Worm (Caenorhabditis elegans) whole organism, L1 larva: Measurements from ENCODE around the gene srh-27.

Experiments used
- C04F5.9 ChIP-seq: sonication (generic microtip); optimal IDR thresholded peaks from 2 replicates; lab custom pipeline; 2016; ENCODE audit warnings: missing genetic modification characterization, missing compliant biosample characterization
- C34B4.2 ChIP-seq: sonication (generic microtip); optimal IDR thresholded peaks from 2 replicates; lab custom pipeline; 2017; ENCODE audit warnings: mild to moderate bottlenecking, missing genetic modification characterization, missing compliant biosample characterization
- F16B12.6 ChIP-seq: fragments of 150-350 bp; optimal IDR thresholded peaks from 2 replicates; lab custom pipeline; 2014; ENCODE audit warnings: missing biosample characterization, missing genetic modification characterization
- Y116A8C.19 ChIP-seq: sonication (generic microtip); optimal IDR thresholded peaks from 2 replicates; lab custom pipeline; 2016; ENCODE audit warnings: missing compliant biosample characterization, missing genetic modification characterization, borderline replicate concordance
- aly-2 ChIP-seq: fragments of 150-350 bp; optimal IDR thresholded peaks from 2 replicates; lab custom pipeline; 2014; ENCODE audit warnings: missing biosample characterization, missing genetic modification characterization
- ama-1 ChIP-seq: fragments of 150-350 bp; optimal IDR thresholded peaks from 2 replicates; lab custom pipeline; 2014
- blmp-1 ChIP-seq: fragments of 150-350 bp; optimal IDR thresholded peaks from 2 replicates; lab custom pipeline; 2014; ENCODE audit warnings: missing biosample characterization, missing genetic modification characterization
- ceh-88 ChIP-seq: fragments of 200-800 bp; sonication (Bioruptor generic); IDR thresholded peaks from 2 replicates; pipeline ENCODE4 v1.3.6; 2022; ENCODE audit warnings: missing genetic modification characterization, missing compliant biosample characterization
- ces-1 ChIP-seq: fragments of 150-350 bp; optimal IDR thresholded peaks from 2 replicates; lab custom pipeline; 2014; ENCODE audit warnings: missing biosample characterization, missing genetic modification reagents, missing genetic modification characterization
- efl-3 ChIP-seq: fragments of 200-800 bp; sonication (Bioruptor generic); optimal IDR thresholded peaks from 2 replicates; lab custom pipeline; 2018; ENCODE audit warnings: mild to moderate bottlenecking, missing genetic modification characterization, missing compliant biosample characterization
- egl-27 ChIP-seq, 2 experiments: fragments of 150-350 bp in 1 of 2; sonication (generic microtip); optimal IDR thresholded peaks; 3 replicates each; lab custom pipeline; 2017 to 2018; ENCODE audit warnings: missing biosample characterization in 2 of 2, missing genetic modification characterization in 2 of 2, missing genetic modification reagents in 2 of 2
- fkh-10 ChIP-seq: sonication (generic microtip); optimal IDR thresholded peaks from 2 replicates; lab custom pipeline; 2017; ENCODE audit warnings: missing biosample characterization, missing genetic modification reagents, missing genetic modification characterization
- fkh-4 ChIP-seq: sonication (generic microtip); optimal IDR thresholded peaks from 2 replicates; lab custom pipeline; 2016; ENCODE audit warnings: missing compliant biosample characterization, missing genetic modification characterization, borderline replicate concordance
- fkh-8 ChIP-seq: sonication (generic microtip); optimal IDR thresholded peaks from 2 replicates; lab custom pipeline; 2016; ENCODE audit warnings: mild to moderate bottlenecking, missing genetic modification characterization, missing compliant biosample characterization
- fos-1 ChIP-seq: fragments of 150-350 bp; optimal IDR thresholded peaks from 2 replicates; lab custom pipeline; 2014; ENCODE audit warnings: missing biosample characterization, missing genetic modification characterization
- grh-1 ChIP-seq: fragments of 200-800 bp; sonication (Bioruptor generic); IDR thresholded peaks from 2 replicates; pipeline ENCODE4 v1.3.6; 2022; ENCODE audit warnings: missing genetic modification reagents, missing genetic modification characterization, missing compliant biosample characterization
- irx-1 ChIP-seq: sonication (generic microtip); optimal IDR thresholded peaks from 2 replicates; lab custom pipeline; 2016; ENCODE audit warnings: missing genetic modification characterization, missing compliant biosample characterization
- jun-1 ChIP-seq: fragments of 150-350 bp; optimal IDR thresholded peaks from 2 replicates; lab custom pipeline; 2014; ENCODE audit warnings: missing biosample characterization, missing genetic modification reagents, missing genetic modification characterization
- lin-14 ChIP-seq: fragments of 200-800 bp; sonication (Bioruptor generic); optimal IDR thresholded peaks from 2 replicates; lab custom pipeline; 2018; ENCODE audit warnings: mild to moderate bottlenecking, missing genetic modification characterization, moderate library complexity, missing compliant biosample characterization
- lin-15B ChIP-seq: fragments of 150-350 bp; sonication (generic microtip); optimal IDR thresholded peaks from 3 replicates; lab custom pipeline; 2014; ENCODE audit warnings: missing biosample characterization, missing genetic modification characterization
- lin-35 ChIP-seq, 2 experiments: fragments of 150-350 bp; optimal IDR thresholded peaks; 2 replicates each; lab custom pipeline; 2014; ENCODE audit warnings: missing biosample characterization in 2 of 2, missing genetic modification characterization in 2 of 2, missing genetic modification reagents in 2 of 2
- lin-39 ChIP-seq: fragments of 150-350 bp; optimal IDR thresholded peaks from 2 replicates; lab custom pipeline; 2014; ENCODE audit warnings: missing biosample characterization, missing genetic modification reagents, missing genetic modification characterization
- lir-3 ChIP-seq: sonication (generic microtip); optimal IDR thresholded peaks from 2 replicates; lab custom pipeline; 2016; ENCODE audit warnings: mild to moderate bottlenecking, missing genetic modification characterization, moderate library complexity, missing compliant biosample characterization; ENCODE audit not compliant: poor library complexity
- lsy-2 ChIP-seq, 2 experiments: fragments of 150-350 bp; optimal IDR thresholded peaks; 2 replicates each; lab custom pipeline; 2014; ENCODE audit warnings: missing biosample characterization in 2 of 2, missing genetic modification characterization in 2 of 2
- mab-9 ChIP-seq: fragments of 200-800 bp; sonication (Bioruptor generic); IDR thresholded peaks from 2 replicates; pipeline ENCODE4 v1.3.6; 2022; ENCODE audit warnings: missing genetic modification reagents, missing genetic modification characterization, missing compliant biosample characterization
- mdl-1 ChIP-seq, 2 experiments: fragments of 150-350 bp; optimal IDR thresholded peaks; 2 replicates each; lab custom pipeline; 2014 to 2017; ENCODE audit warnings: missing biosample characterization in 2 of 2, missing genetic modification characterization in 2 of 2, inconsistent platforms in 1 of 2
- mef-2 ChIP-seq: fragments of 150-350 bp; optimal IDR thresholded peaks from 2 replicates; lab custom pipeline; 2014; ENCODE audit warnings: missing biosample characterization, missing genetic modification characterization
- mep-1 ChIP-seq: fragments of 150-350 bp; optimal IDR thresholded peaks from 2 replicates; lab custom pipeline; 2014; ENCODE audit warnings: missing biosample characterization, missing genetic modification characterization
- nhr-11 ChIP-seq: fragments of 150-350 bp; optimal IDR thresholded peaks from 2 replicates; lab custom pipeline; 2014; ENCODE audit warnings: missing biosample characterization, missing genetic modification characterization
- nhr-12 ChIP-seq: sonication (generic microtip); optimal IDR thresholded peaks from 2 replicates; lab custom pipeline; 2017; ENCODE audit warnings: missing biosample characterization, missing genetic modification characterization
- nhr-19 ChIP-seq: fragments of 200-800 bp; sonication (Bioruptor generic); conservative IDR thresholded peaks from 2 replicates; pipeline ENCODE4 v1.3.6; 2022; ENCODE audit warnings: missing genetic modification characterization, missing compliant biosample characterization
- nhr-20 ChIP-seq: sonication (generic microtip); optimal IDR thresholded peaks from 2 replicates; lab custom pipeline; 2016; ENCODE audit warnings: mild to moderate bottlenecking, missing genetic modification characterization, missing compliant biosample characterization
- nhr-237 ChIP-seq: fragments of 150-350 bp; optimal IDR thresholded peaks from 2 replicates; lab custom pipeline; 2014; ENCODE audit warnings: missing biosample characterization, missing genetic modification characterization
- nhr-76 ChIP-seq: sonication (generic microtip); optimal IDR thresholded peaks from 2 replicates; lab custom pipeline; 2017; ENCODE audit warnings: missing biosample characterization, missing genetic modification characterization
- nhr-77 ChIP-seq: fragments of 150-350 bp; optimal IDR thresholded peaks from 2 replicates; lab custom pipeline; 2014; ENCODE audit warnings: missing biosample characterization, missing genetic modification characterization
- nhr-84 ChIP-seq: sonication (generic microtip); optimal IDR thresholded peaks from 2 replicates; lab custom pipeline; 2017; ENCODE audit warnings: missing biosample characterization, missing genetic modification characterization
- nhr-85 ChIP-seq: sonication (generic microtip); peaks from one replicate; lab custom pipeline; 2016; ENCODE audit warnings: missing genetic modification characterization, inconsistent platforms, missing compliant biosample characterization
- pax-3 ChIP-seq: fragments of 200-800 bp; sonication (Bioruptor generic); optimal IDR thresholded peaks from 2 replicates; lab custom pipeline; 2018; ENCODE audit warnings: mild to moderate bottlenecking, missing genetic modification characterization, moderate library complexity, missing compliant biosample characterization
- pqm-1 ChIP-seq: sonication (generic microtip); optimal IDR thresholded peaks from 3 replicates; lab custom pipeline; 2017; ENCODE audit warnings: missing biosample characterization, missing genetic modification characterization
- rnt-1 ChIP-seq: sonication (generic microtip); optimal IDR thresholded peaks from 2 replicates; lab custom pipeline; 2016; ENCODE audit warnings: mild to moderate bottlenecking, missing genetic modification characterization, moderate library complexity, missing compliant biosample characterization
- skn-1 ChIP-seq: fragments of 150-350 bp; optimal IDR thresholded peaks from 2 replicates; lab custom pipeline; 2014; ENCODE audit warnings: missing biosample characterization, missing genetic modification characterization
- snpc-4 ChIP-seq: fragments of 150-350 bp; optimal IDR thresholded peaks from 2 replicates; lab custom pipeline; 2014; ENCODE audit warnings: missing biosample characterization, missing genetic modification characterization
- snu-23 ChIP-seq: sonication (generic microtip); optimal IDR thresholded peaks from 2 replicates; lab custom pipeline; 2016; ENCODE audit warnings: missing genetic modification characterization, missing compliant biosample characterization
- sox-4 ChIP-seq: sonication (generic microtip); optimal IDR thresholded peaks from 2 replicates; lab custom pipeline; 2016; ENCODE audit warnings: missing genetic modification characterization, missing compliant biosample characterization
- sup-37 ChIP-seq: fragments of 200-800 bp; sonication (Bioruptor generic); optimal IDR thresholded peaks from 2 replicates; lab custom pipeline; 2018; ENCODE audit warnings: mild to moderate bottlenecking, missing genetic modification characterization, missing compliant biosample characterization
- swsn-7 ChIP-seq: sonication (generic microtip); optimal IDR thresholded peaks from 2 replicates; lab custom pipeline; 2016; ENCODE audit warnings: missing genetic modification characterization, missing compliant biosample characterization
- tlp-1 ChIP-seq: fragments of 150-350 bp; optimal IDR thresholded peaks from 2 replicates; lab custom pipeline; 2014; ENCODE audit warnings: missing biosample characterization, missing genetic modification characterization
- unc-130 ChIP-seq: fragments of 150-350 bp; optimal IDR thresholded peaks from 2 replicates; lab custom pipeline; 2017; ENCODE audit warnings: missing biosample characterization, missing genetic modification characterization, inconsistent platforms
- unc-62 ChIP-seq: fragments of 150-350 bp; optimal IDR thresholded peaks from 2 replicates; lab custom pipeline; 2014; ENCODE audit warnings: missing biosample characterization, missing genetic modification reagents, missing genetic modification characterization
- unc-86 ChIP-seq: sonication (generic microtip); optimal IDR thresholded peaks from 2 replicates; lab custom pipeline; 2016; ENCODE audit warnings: missing genetic modification characterization, missing compliant biosample characterization
- unc-98 ChIP-seq: fragments of 200-800 bp; sonication (Bioruptor generic); IDR thresholded peaks from 2 replicates; pipeline ENCODE4 v1.3.6; 2022; ENCODE audit warnings: missing genetic modification characterization, missing compliant biosample characterization
- vab-15 ChIP-seq: sonication (generic microtip); optimal IDR thresholded peaks from 2 replicates; lab custom pipeline; 2017; ENCODE audit warnings: missing genotype, mild to moderate bottlenecking, missing genetic modification characterization, missing compliant biosample characterization
- ztf-11 ChIP-seq, 2 experiments: sonication (generic microtip); optimal IDR thresholded peaks; 2 replicates each; lab custom pipeline; 2016 to 2017; ENCODE audit warnings: missing genetic modification characterization in 2 of 2, missing biosample characterization in 1 of 2, missing compliant biosample characterization in 1 of 2
- ztf-4 ChIP-seq: fragments of 150-350 bp; optimal IDR thresholded peaks from 2 replicates; lab custom pipeline; 2014; ENCODE audit warnings: missing biosample characterization, missing genetic modification characterization

The srh-27 gene

ce11 chrII:12459422-12459821 is 11.1 kb downstream of the srh-27 start, which contains the start of gene tag-281:
TSS of gene tag-281 (plus strand) at chrII:12459761.
- TF ChIP-seq nhr-76 (no peak), C04F5.9 (peak; percentile 67), unc-130 (peak; percentile 70), lin-35 (GFP tag; optimal IDR thresholded peaks at IDR 0.05; lab: Kevin White, UChicago) (peak; percentile 99), mef-2 (tag; lab: Kevin White, UChicago) (no peak), nhr-20 (tag; lab: Kevin White, UChicago) (peak; percentile 89), pqm-1 (no peak), irx-1 (tag; lab: Kevin White, UChicago) (peak; percentile 75), sox-4 (tag; lab: Kevin White, UChicago) (peak; percentile 45), tlp-1 (no peak), sup-37 (GFP tag; lab: Kevin White, UChicago) (peak; percentile 47), Y116A8C.19 (tag; lab: Kevin White, UChicago) (no peak), nhr-19 (GFP tag; lab: Robert Waterston, UW) (peak; percentile 89), unc-86 (tag; lab: Kevin White, UChicago) (peak; percentile 86), ztf-11 (tag; optimal IDR thresholded peaks at IDR 0.05; lab: Kevin White, UChicago) (peak in 1 of 2 experiments; percentile 28), jun-1 (tag; lab: Kevin White, UChicago) (peak; percentile 86), rnt-1 (tag; lab: Kevin White, UChicago) (peak; percentile 91), fos-1 (tag; lab: Kevin White, UChicago) (peak; percentile 78), egl-27 (tag; optimal IDR thresholded peaks at IDR 0.05; lab: Kevin White, UChicago) (no peak), snpc-4 (tag; lab: Kevin White, UChicago) (peak; percentile 85), blmp-1 (tag; lab: Kevin White, UChicago) (peak; percentile 65), lsy-2 (tag; optimal IDR thresholded peaks at IDR 0.05; lab: Kevin White, UChicago) (peak; percentile 91 to 93), mdl-1 (tag; optimal IDR thresholded peaks at IDR 0.05; lab: Kevin White, UChicago) (peak in 1 of 2 experiments; percentile 69), swsn-7 (tag; lab: Kevin White, UChicago) (peak; percentile 87), ces-1 (no peak), nhr-12 (tag; lab: Kevin White, UChicago) (no peak), C34B4.2 (tag; lab: Kevin White, UChicago) (no peak), lin-14 (GFP tag; lab: Kevin White, UChicago) (peak; percentile 89), F16B12.6 (tag; lab: Kevin White, UChicago) (peak; percentile 72), unc-98 (peak; percentile 36; the same call in 1 of the 2 replicates), vab-15 (tag; lab: Kevin White, UChicago) (peak; percentile 53), pax-3 (peak; percentile 76), nhr-85 (peak; percentile 93), lin-15B (peak; percentile 88), efl-3 (GFP tag; lab: Kevin White, UChicago) (no peak), nhr-77 (tag; lab: Kevin White, UChicago) (peak; percentile 21), fkh-8 (tag; lab: Kevin White, UChicago) (peak; percentile 87), lir-3 (tag; lab: Kevin White, UChicago) (peak; percentile 57), grh-1 (peak; percentile 86), snu-23 (peak; percentile 91), mep-1 (peak; percentile 91), unc-62 (GFP tag; lab: Kevin White, UChicago) (no peak), fkh-10 (GFP tag; lab: Kevin White, UChicago) (peak; percentile 48), nhr-11 (peak; percentile 71), ama-1 (no peak), nhr-237 (tag; lab: Kevin White, UChicago) (no peak), lin-39 (tag; lab: Kevin White, UChicago) (peak; percentile 84), nhr-84 (tag; lab: Kevin White, UChicago) (no peak), fkh-4 (no peak), ztf-4 (tag; lab: Kevin White, UChicago) (peak; percentile 16), ceh-88 (GFP tag; lab: Robert Waterston, UW) (peak; percentile 54; the same call in 1 of the 2 replicates), mab-9 (peak; percentile 54; the same call in 1 of the 2 replicates), aly-2 (tag; lab: Kevin White, UChicago) (peak; percentile 56), skn-1 (tag; lab: Kevin White, UChicago) (peak; percentile 84)
